Fruit fly (Drosophila melanogaster) whole organism, pupa: Measurements from ENCODE around the gene CG13928.

Experiments used
- CG10348 ChIP-seq: fragments of 200-800 bp; sonication (Bioruptor generic); IDR thresholded peaks from 2 replicates; pipeline ENCODE4 v1.3.6; 2022; ENCODE audit warnings: missing biosample characterization, missing genetic modification characterization
- CG12605 ChIP-seq: fragments of 200-800 bp; sonication (Bioruptor generic); IDR thresholded peaks from 2 replicates; pipeline ENCODE4 v1.3.6; 2022; ENCODE audit warnings: missing biosample characterization, missing genetic modification characterization
- CG13204 ChIP-seq: fragments of 200-800 bp; sonication (Bioruptor generic); optimal IDR thresholded peaks from 2 replicates; lab custom pipeline; 2018; ENCODE audit warnings: missing biosample characterization, mild to moderate bottlenecking, missing genetic modification characterization, moderate library complexity
- CG34367 ChIP-seq: fragments of 200-800 bp; sonication (Bioruptor generic); optimal IDR thresholded peaks from 2 replicates; lab custom pipeline; 2018; ENCODE audit warnings: missing biosample characterization, mild to moderate bottlenecking, missing genetic modification characterization
- CG8159 ChIP-seq: fragments of 200-800 bp; sonication (Bioruptor generic); optimal IDR thresholded peaks from 3 replicates; lab custom pipeline; 2018; ENCODE audit warnings: missing biosample characterization, mild to moderate bottlenecking, missing genetic modification characterization, moderate library complexity
- CG8301 ChIP-seq: fragments of 200-800 bp; sonication (Bioruptor generic); optimal IDR thresholded peaks from 2 replicates; lab custom pipeline; 2018; ENCODE audit warnings: missing biosample characterization, mild to moderate bottlenecking, missing genetic modification characterization
- D1 ChIP-seq: fragments of 200-800 bp; sonication (Bioruptor generic); optimal IDR thresholded peaks from 2 replicates; lab custom pipeline; 2018; ENCODE audit warnings: missing biosample characterization, mild to moderate bottlenecking, missing genetic modification characterization, moderate library complexity

- TF ChIP-seq CG10348 (GFP tag; lab: Robert Waterston, UW) (no peak), CG8301 (no peak), D1 (no peak), CG13204 (GFP tag; lab: Kevin White, UChicago) (no peak), CG34367 (tag; lab: Kevin White, UChicago) (no peak), CG12605 (no peak), CG8159 (tag; lab: Kevin White, UChicago) (no peak)
Observed at dm6 chr3L:1577338-1577737, 50.8 kb downstream of the CG13928 start.
